Worm (Caenorhabditis elegans): ENCODE data around the gene erd-2.2.

ce11 chrIII:5949817-5950216 is 43.0 kb downstream of the erd-2.2 start:
- TF ChIP-seq ama-1 (optimal IDR thresholded peaks at IDR 0.05) (no peak), B0310.2 (tag; optimal IDR thresholded peaks at IDR 0.05) (no peak)

Measured in whole organism, early embryonic.